Worm (Caenorhabditis elegans) whole organism, L4 larva: ENCODE measurements around the gene fax-1.

Source experiments
- D1046.2 ChIP-seq: fragments of 200-800 bp; sonication (Bioruptor generic); IDR thresholded peaks from 2 replicates; pipeline ENCODE4 v1.3.6; 2022; ENCODE audit warnings: missing genetic modification characterization, missing compliant biosample characterization
- F26F4.8 ChIP-seq: fragments of 200-800 bp; sonication (Bioruptor generic); conservative IDR thresholded peaks from 2 replicates; pipeline ENCODE4 v1.3.6; 2022; ENCODE audit warnings: missing genetic modification characterization, missing compliant biosample characterization
- F49E8.2 ChIP-seq: sonication (generic microtip); optimal IDR thresholded peaks from 2 replicates; lab custom pipeline; 2016; ENCODE audit warnings: missing compliant biosample characterization, mild to moderate bottlenecking, missing genetic modification characterization, borderline replicate concordance
- R02D3.7 ChIP-seq: fragments of 150-350 bp; sonication (generic microtip); optimal IDR thresholded peaks from 3 replicates; lab custom pipeline; 2014; ENCODE audit warnings: missing biosample characterization, missing genetic modification characterization
- T20F7.1 ChIP-seq: fragments of 200-800 bp; sonication (Bioruptor generic); optimal IDR thresholded peaks from 2 replicates; lab custom pipeline; 2018; ENCODE audit warnings: mild to moderate bottlenecking, missing genetic modification characterization, missing compliant biosample characterization
- Y105C5A.15 ChIP-seq: fragments of 200-800 bp; sonication (Bioruptor generic); IDR thresholded peaks from 2 replicates; pipeline ENCODE4 v1.3.6; 2022; ENCODE audit warnings: missing genetic modification characterization, missing compliant biosample characterization
- Y5F2A.4 ChIP-seq: fragments of 200-800 bp; sonication (Bioruptor generic); optimal IDR thresholded peaks from 2 replicates; lab custom pipeline; 2018; ENCODE audit warnings: mild to moderate bottlenecking, missing genetic modification characterization, missing compliant biosample characterization
- Y75B8A.6 ChIP-seq: fragments of 200-800 bp; sonication (Bioruptor generic); IDR thresholded peaks from 2 replicates; pipeline ENCODE4 v1.3.6; 2022; ENCODE audit warnings: missing genetic modification reagents, missing genetic modification characterization, missing compliant biosample characterization
- aha-1 ChIP-seq: fragments of 150-350 bp; peaks from one replicate; lab custom pipeline; 2014; ENCODE audit warnings: missing biosample characterization, missing genetic modification characterization
- ceh-62 ChIP-seq: sonication (generic microtip); optimal IDR thresholded peaks from 2 replicates; lab custom pipeline; 2017; ENCODE audit warnings: missing biosample characterization, missing genetic modification characterization
- daf-16 ChIP-seq, 3 experiments: sonication (generic microtip); optimal IDR thresholded peaks; 2 replicates each; lab custom pipeline; 2016 to 2017; ENCODE audit warnings: missing genetic modification characterization in 3 of 3, missing genetic modification reagents in 3 of 3, mild to moderate bottlenecking in 2 of 3, missing compliant biosample characterization in 2 of 3, missing biosample characterization in 1 of 3, moderate library complexity in 1 of 3
- dmd-8 ChIP-seq: fragments of 200-800 bp; sonication (Bioruptor generic); IDR thresholded peaks from 2 replicates; pipeline ENCODE4 v1.3.6; 2022; ENCODE audit warnings: missing genetic modification characterization, missing compliant biosample characterization
- dpl-1 ChIP-seq: fragments of 150-350 bp; optimal IDR thresholded peaks from 2 replicates; lab custom pipeline; 2014; ENCODE audit warnings: missing biosample characterization, missing genetic modification reagents, missing genetic modification characterization
- dve-1 ChIP-seq: sonication (generic microtip); optimal IDR thresholded peaks from 2 replicates; lab custom pipeline; 2017; ENCODE audit warnings: antibody characterized with exemption, mild to moderate bottlenecking, missing genetic modification characterization, missing compliant biosample characterization; ENCODE audit not compliant: insufficient read depth
- fos-1 ChIP-seq: fragments of 150-350 bp; optimal IDR thresholded peaks from 2 replicates; lab custom pipeline; 2014; ENCODE audit warnings: missing biosample characterization, missing genetic modification characterization
- gei-8 ChIP-seq: fragments of 200-800 bp; sonication (Bioruptor generic); optimal IDR thresholded peaks from 2 replicates; lab custom pipeline; 2018; ENCODE audit warnings: mild to moderate bottlenecking, missing genetic modification characterization, missing compliant biosample characterization
- hlh-11 ChIP-seq: fragments of 200-800 bp; sonication (Bioruptor generic); optimal IDR thresholded peaks from 2 replicates; lab custom pipeline; 2018; ENCODE audit warnings: mild to moderate bottlenecking, missing genetic modification characterization, missing compliant biosample characterization
- hmg-1.1 ChIP-seq: fragments of 200-800 bp; sonication (Bioruptor generic); IDR thresholded peaks from 2 replicates; pipeline ENCODE4 v1.3.6; 2022; ENCODE audit warnings: missing genetic modification reagents, missing genetic modification characterization, missing compliant biosample characterization
- jun-1 ChIP-seq: fragments of 150-350 bp; optimal IDR thresholded peaks from 2 replicates; lab custom pipeline; 2014; ENCODE audit warnings: missing biosample characterization, missing genetic modification reagents, missing genetic modification characterization
- lin-1 ChIP-seq: fragments of 200-800 bp; sonication (Bioruptor generic); IDR thresholded peaks from 2 replicates; pipeline ENCODE4 v1.3.6; 2022; ENCODE audit warnings: missing genetic modification reagents, missing genetic modification characterization, missing compliant biosample characterization
- lsy-2 ChIP-seq, 2 experiments: fragments of 150-350 bp in 1 of 2; sonication (generic microtip) in 1 of 2; optimal IDR thresholded peaks; 2 replicates each; lab custom pipeline; 2014 to 2017; ENCODE audit warnings: missing biosample characterization in 2 of 2, missing genetic modification characterization in 2 of 2
- mdl-1 ChIP-seq, 2 experiments: fragments of 150-350 bp in 1 of 2; sonication (generic microtip) in 1 of 2; optimal IDR thresholded peaks; 2 replicates each; lab custom pipeline; 2014 to 2017; ENCODE audit warnings: missing biosample characterization in 2 of 2, missing genetic modification characterization in 2 of 2
- mep-1 ChIP-seq: fragments of 150-350 bp; sonication (generic microtip); optimal IDR thresholded peaks from 3 replicates; lab custom pipeline; 2014; ENCODE audit warnings: missing biosample characterization, missing genetic modification characterization
- nhr-10 ChIP-seq: fragments of 150-350 bp; optimal IDR thresholded peaks from 2 replicates; lab custom pipeline; 2014; ENCODE audit warnings: missing biosample characterization, missing genetic modification characterization
- nhr-102 ChIP-seq: sonication (generic microtip); optimal IDR thresholded peaks from 2 replicates; lab custom pipeline; 2016; ENCODE audit warnings: mild to moderate bottlenecking, missing genetic modification characterization, moderate library complexity, missing compliant biosample characterization
- nhr-111 ChIP-seq: fragments of 200-800 bp; sonication (Bioruptor generic); optimal IDR thresholded peaks from 2 replicates; lab custom pipeline; 2018; ENCODE audit warnings: mild to moderate bottlenecking, missing genetic modification characterization, missing compliant biosample characterization
- nhr-237 ChIP-seq: sonication (generic microtip); optimal IDR thresholded peaks from 2 replicates; lab custom pipeline; 2017; ENCODE audit warnings: missing biosample characterization, missing genetic modification characterization
- nhr-25 ChIP-seq: sonication (generic microtip); optimal IDR thresholded peaks from 2 replicates; lab custom pipeline; 2017; ENCODE audit warnings: missing genetic modification characterization, mild to moderate bottlenecking, missing compliant biosample characterization, antibody characterized with exemption, moderate library complexity, borderline replicate concordance; ENCODE audit not compliant: insufficient read depth
- nhr-41 ChIP-seq: fragments of 200-800 bp; sonication (Bioruptor generic); IDR thresholded peaks from 2 replicates; pipeline ENCODE4 v1.3.6; 2022; ENCODE audit warnings: missing genetic modification reagents, missing genetic modification characterization, missing compliant biosample characterization
- nhr-42 ChIP-seq: fragments of 200-800 bp; sonication (Bioruptor generic); IDR thresholded peaks from 2 replicates; pipeline ENCODE4 v1.3.6; 2022; ENCODE audit warnings: missing genetic modification characterization, missing compliant biosample characterization
- nhr-48 ChIP-seq: sonication (generic microtip); optimal IDR thresholded peaks from 2 replicates; lab custom pipeline; 2016; ENCODE audit warnings: mild to moderate bottlenecking, missing genetic modification characterization, missing compliant biosample characterization
- pha-4 ChIP-seq, 2 experiments: fragments of 150-350 bp in 1 of 2; fragments of 200-800 bp in 1 of 2; sonication (Bioruptor generic) in 1 of 2; IDR thresholded peaks in 1 of 2; optimal IDR thresholded peaks in 1 of 2; 2 replicates each; pipeline versions ENCODE4 v1.3.6 to Lab custom; 2014 to 2022; ENCODE audit warnings: missing genetic modification characterization in 2 of 2, missing genetic modification reagents in 2 of 2, missing biosample characterization in 1 of 2, missing compliant biosample characterization in 1 of 2
- php-3 ChIP-seq: fragments of 200-800 bp; sonication (Bioruptor generic); IDR thresholded peaks from 2 replicates; pipeline ENCODE4 v1.3.6; 2022; ENCODE audit warnings: missing genetic modification reagents, missing genetic modification characterization, missing compliant biosample characterization
- rbr-2 ChIP-seq: sonication (generic microtip); optimal IDR thresholded peaks from 2 replicates; lab custom pipeline; 2016; ENCODE audit warnings: missing genotype, missing genetic modification characterization, missing compliant biosample characterization
- sdz-12 ChIP-seq: fragments of 200-800 bp; sonication (Bioruptor generic); optimal IDR thresholded peaks from 2 replicates; lab custom pipeline; 2018; ENCODE audit warnings: mild to moderate bottlenecking, missing genetic modification characterization, missing compliant biosample characterization
- set-16 ChIP-seq: fragments of 200-800 bp; sonication (Bioruptor generic); IDR thresholded peaks from 2 replicates; pipeline ENCODE4 v1.3.6; 2022; ENCODE audit warnings: missing genetic modification reagents, missing genetic modification characterization, missing compliant biosample characterization
- skn-1 ChIP-seq: fragments of 150-350 bp; optimal IDR thresholded peaks from 2 replicates; lab custom pipeline; 2014; ENCODE audit warnings: missing biosample characterization, missing genetic modification characterization
- spr-1 ChIP-seq: sonication (generic microtip); optimal IDR thresholded peaks from 2 replicates; lab custom pipeline; 2016; ENCODE audit warnings: mild to moderate bottlenecking, missing genetic modification characterization, missing compliant biosample characterization
- tag-97 ChIP-seq: fragments of 200-800 bp; sonication (Bioruptor generic); IDR thresholded peaks from 2 replicates; pipeline ENCODE4 v1.3.6; 2022; ENCODE audit warnings: missing genetic modification characterization, missing compliant biosample characterization
- unc-130 ChIP-seq: sonication (generic microtip); optimal IDR thresholded peaks from 2 replicates; lab custom pipeline; 2016; ENCODE audit warnings: missing genetic modification reagents, missing genetic modification characterization, missing compliant biosample characterization
- unc-62 ChIP-seq, 3 experiments: fragments of 150-350 bp in 1 of 3; sonication (generic microtip); optimal IDR thresholded peaks in 2 of 3; peaks in 1 of 3; 1 replicate in 1 of 3; 2 replicates in 2 of 3; lab custom pipeline; 2014 to 2017; ENCODE audit warnings: missing biosample characterization in 3 of 3, missing genetic modification characterization in 3 of 3, missing genetic modification reagents in 3 of 3, missing genotype in 1 of 3
- zag-1 ChIP-seq: fragments of 150-350 bp; optimal IDR thresholded peaks from 2 replicates; lab custom pipeline; 2014; ENCODE audit warnings: missing biosample characterization, missing genetic modification characterization
- zip-11 ChIP-seq: fragments of 200-800 bp; sonication (Bioruptor generic); IDR thresholded peaks from 2 replicates; pipeline ENCODE4 v1.3.6; 2022; ENCODE audit warnings: missing genetic modification characterization, missing compliant biosample characterization
- zip-2 ChIP-seq: fragments of 150-350 bp; optimal IDR thresholded peaks from 2 replicates; lab custom pipeline; 2014; ENCODE audit warnings: missing biosample characterization, missing genetic modification characterization

Gene fax-1

DNA sequence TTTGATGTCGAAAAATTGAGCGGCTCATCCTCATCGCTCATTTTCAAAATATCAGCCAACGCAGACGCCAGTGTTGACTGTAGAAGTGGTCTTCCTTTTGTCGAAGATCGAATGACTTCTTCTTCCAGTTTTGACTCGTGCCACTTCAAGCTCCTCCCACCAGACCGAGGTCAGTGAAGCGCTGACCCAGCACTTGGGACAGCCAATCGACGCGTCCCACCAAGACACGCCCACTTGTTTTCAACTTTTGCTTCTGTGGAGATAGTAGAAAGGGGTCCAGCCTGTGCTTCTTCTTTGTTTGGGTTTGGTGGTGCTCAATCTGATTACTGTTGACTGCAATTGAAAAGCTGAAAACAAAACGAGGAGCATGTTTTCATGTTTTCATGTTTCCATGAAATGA lies at the start of gene fax-1:
Gene fax-1 (minus strand): TSS at position 101 of the 400 bp plus-strand sequence.
- TF ChIP-seq dve-1 (tag; lab: Kevin White, UChicago): no peak
- no peak for TF ChIP-seq set-16 (GFP tag; lab: Robert Waterston, UW)
- TF ChIP-seq nhr-25 (tag; lab: Kevin White, UChicago): no peak
- TF ChIP-seq rbr-2: no peak
- no peak for TF ChIP-seq ceh-62 (tag; lab: Kevin White, UChicago)
- TF ChIP-seq R02D3.7 (tag; lab: Kevin White, UChicago): no peak
- TF ChIP-seq zip-2 (tag; lab: Kevin White, UChicago): no peak
- no peak for TF ChIP-seq lsy-2 (tag; optimal IDR thresholded peaks at IDR 0.05; lab: Kevin White, UChicago)

ce11 chrX:3247768-3248167 lies 48.6 kb upstream of the fax-1 start:
- TF ChIP-seq nhr-237 (tag; lab: Kevin White, UChicago) (no peak), zag-1 (tag; lab: Kevin White, UChicago) (no peak), jun-1 (tag; lab: Kevin White, UChicago) (no peak), mep-1 (no peak), F26F4.8 (GFP tag; lab: Robert Waterston, UW) (no peak), nhr-41 (GFP tag; lab: Robert Waterston, UW) (no peak), set-16 (GFP tag; lab: Robert Waterston, UW) (peak; percentile 65), unc-62 (GFP tag; optimal IDR thresholded peaks at IDR 0.05 in 1 of 2; lab: Kevin White, UChicago) (peak in 1 of 2 experiments; percentile 33), unc-62 (tag; optimal IDR thresholded peaks at IDR 0.05; lab: Kevin White, UChicago) (no peak), D1046.2 (GFP tag; lab: Robert Waterston, UW) (0 out of 2 replicates have a peak, but pooled peaks have one; percentile 60), unc-130 (GFP tag; lab: Kevin White, UChicago) (no peak)

- TF ChIP-seq gei-8: no peak
- no peak for TF ChIP-seq zip-11 (GFP tag; lab: Robert Waterston, UW)
- TF ChIP-seq tag-97 (GFP tag; lab: Robert Waterston, UW): no peak
- TF ChIP-seq F49E8.2 (tag; lab: Kevin White, UChicago): no peak
- TF ChIP-seq skn-1 (tag; lab: Kevin White, UChicago): no peak
- peak in 1 of 2 experiments; percentile 44 for TF ChIP-seq daf-16 (GFP tag; optimal IDR thresholded peaks at IDR 0.05; lab: Kevin White, UChicago)
- peak; percentile 47 for TF ChIP-seq daf-16 (tag; optimal IDR thresholded peaks at IDR 0.05; lab: Kevin White, UChicago)
- TF ChIP-seq dmd-8: no peak
- TF ChIP-seq set-16 (GFP tag; lab: Robert Waterston, UW): no peak
- peak; percentile 96 for TF ChIP-seq aha-1
- TF ChIP-seq pha-4 (GFP tag; IDR thresholded peaks at IDR 0.05; lab: Robert Waterston, UW): no peak
- peak; percentile 90 for TF ChIP-seq pha-4 (tag; optimal IDR thresholded peaks at IDR 0.05; lab: Kevin White, UChicago)
- peak; percentile 90 for TF ChIP-seq hlh-11 (tag; lab: Kevin White, UChicago)
- TF ChIP-seq T20F7.1 (GFP tag; lab: Kevin White, UChicago): peak; percentile 95
- no peak for TF ChIP-seq D1046.2 (GFP tag; lab: Robert Waterston, UW)
- TF ChIP-seq dpl-1 (GFP tag; lab: Kevin White, UChicago): peak; percentile 56
- TF ChIP-seq Y105C5A.15 (GFP tag; lab: Robert Waterston, UW): no peak
- TF ChIP-seq nhr-41 (GFP tag; lab: Robert Waterston, UW): no peak
- no peak for TF ChIP-seq nhr-25 (tag; lab: Kevin White, UChicago)
- TF ChIP-seq nhr-111 (GFP tag; lab: Kevin White, UChicago): no peak
- TF ChIP-seq php-3: no peak
- TF ChIP-seq zip-2 (tag; lab: Kevin White, UChicago): no peak
- TF ChIP-seq Y5F2A.4: no peak
- TF ChIP-seq nhr-102 (tag; lab: Kevin White, UChicago): peak; percentile 20
- no peak for TF ChIP-seq Y75B8A.6 (GFP tag; lab: Robert Waterston, UW)
- TF ChIP-seq hmg-1.1 (GFP tag; lab: Robert Waterston, UW): peak; percentile 47
- TF ChIP-seq spr-1 (tag; lab: Kevin White, UChicago): no peak
- no peak for TF ChIP-seq nhr-237 (tag; lab: Kevin White, UChicago)
- TF ChIP-seq lin-1 (GFP tag; lab: Robert Waterston, UW): no peak
- TF ChIP-seq nhr-10 (tag; lab: Kevin White, UChicago): no peak
- TF ChIP-seq dve-1 (tag; lab: Kevin White, UChicago): peak; percentile 80
- peak; percentile 66 to 91 for TF ChIP-seq mdl-1 (tag; optimal IDR thresholded peaks at IDR 0.05; lab: Kevin White, UChicago)
- peak; percentile 44 for TF ChIP-seq rbr-2
- no peak for TF ChIP-seq sdz-12 (GFP tag; lab: Kevin White, UChicago)
- TF ChIP-seq nhr-42 (GFP tag; lab: Robert Waterston, UW): no peak
- no peak for TF ChIP-seq fos-1 (tag; lab: Kevin White, UChicago)
- TF ChIP-seq mep-1: peak; percentile 80
- TF ChIP-seq nhr-48 (tag; lab: Kevin White, UChicago): peak; percentile 21
- TF ChIP-seq R02D3.7 (tag; lab: Kevin White, UChicago): no peak
These were observed 46.7 kb upstream of the fax-1 start, which contains the start of gene F40F4.7 for ce11 chrX:3245812-3246211. Gene F40F4.7 (minus strand): TSS chrX:3245933.
